Worm (Caenorhabditis elegans) whole organism, L3 larva: ENCODE measurements around the gene fbxb-14.

ENCODE experiments used
- R02D3.7 ChIP-seq: fragments of 150-350 bp; optimal IDR thresholded peaks from 2 replicates; lab custom pipeline; 2014; ENCODE audit warnings: missing biosample characterization, missing genetic modification characterization
- ZK546.5 ChIP-seq: sonication (generic microtip); optimal IDR thresholded peaks from 2 replicates; lab custom pipeline; 2017; ENCODE audit warnings: missing biosample characterization, missing genetic modification characterization
- ama-1 ChIP-seq: fragments of 150-350 bp; optimal IDR thresholded peaks from 2 replicates; lab custom pipeline; 2018
- ceh-16 ChIP-seq: sonication (generic microtip); optimal IDR thresholded peaks from 2 replicates; lab custom pipeline; 2017; ENCODE audit warnings: missing biosample characterization, missing genetic modification characterization
- ceh-28 ChIP-seq: fragments of 150-350 bp; optimal IDR thresholded peaks from 2 replicates; lab custom pipeline; 2014; ENCODE audit warnings: missing biosample characterization, missing genetic modification reagents, missing genetic modification characterization
- ceh-82 ChIP-seq: fragments of 150-350 bp; optimal IDR thresholded peaks from 2 replicates; lab custom pipeline; 2014; ENCODE audit warnings: missing biosample characterization, missing genetic modification characterization
- ceh-9 ChIP-seq: sonication (generic microtip); optimal IDR thresholded peaks from 2 replicates; lab custom pipeline; 2018; ENCODE audit warnings: missing biosample characterization, missing genetic modification characterization
- daf-12 ChIP-seq: fragments of 150-350 bp; optimal IDR thresholded peaks from 2 replicates; lab custom pipeline; 2014; ENCODE audit warnings: missing biosample characterization, missing genetic modification reagents, missing genetic modification characterization
- egl-27 ChIP-seq: sonication (generic microtip); optimal IDR thresholded peaks from 4 replicates; lab custom pipeline; 2017; ENCODE audit warnings: missing biosample characterization, missing genetic modification reagents, missing genetic modification characterization
- egl-5 ChIP-seq: fragments of 150-350 bp; optimal IDR thresholded peaks from 2 replicates; lab custom pipeline; 2017; ENCODE audit warnings: missing biosample characterization, missing genetic modification reagents, missing genetic modification characterization, inconsistent platforms
- elt-1 ChIP-seq: fragments of 150-350 bp; optimal IDR thresholded peaks from 2 replicates; lab custom pipeline; 2014; ENCODE audit warnings: missing biosample characterization, missing genetic modification characterization
- elt-2 ChIP-seq: sonication (generic microtip); optimal IDR thresholded peaks from 2 replicates; lab custom pipeline; 2016; ENCODE audit warnings: missing genetic modification reagents, mild to moderate bottlenecking, missing genetic modification characterization, missing compliant biosample characterization
- elt-3 ChIP-seq, 3 experiments: fragments of 150-350 bp in 1 of 3; sonication (generic microtip) in 2 of 3; optimal IDR thresholded peaks; 2 replicates in 2 of 3; 4 replicates in 1 of 3; lab custom pipeline; 2014 to 2017; ENCODE audit warnings: missing biosample characterization in 3 of 3, missing genetic modification characterization in 3 of 3
- eor-1 ChIP-seq, 2 experiments: fragments of 150-350 bp; optimal IDR thresholded peaks; 2 replicates each; lab custom pipeline; 2014 to 2018; ENCODE audit warnings: missing biosample characterization in 2 of 2, missing genetic modification characterization in 2 of 2
- fkh-10 ChIP-seq: sonication (generic microtip); optimal IDR thresholded peaks from 2 replicates; lab custom pipeline; 2017; ENCODE audit warnings: missing biosample characterization, missing genetic modification reagents, missing genetic modification characterization
- fkh-2 ChIP-seq: fragments of 150-350 bp; optimal IDR thresholded peaks from 2 replicates; lab custom pipeline; 2014; ENCODE audit warnings: missing biosample characterization, missing genetic modification reagents, missing genetic modification characterization
- fos-1 ChIP-seq: fragments of 150-350 bp; optimal IDR thresholded peaks from 2 replicates; lab custom pipeline; 2014; ENCODE audit warnings: missing biosample characterization, missing genetic modification characterization
- hmg-11 ChIP-seq: sonication (generic microtip); optimal IDR thresholded peaks from 2 replicates; lab custom pipeline; 2016; ENCODE audit warnings: missing genetic modification characterization, missing compliant biosample characterization
- jun-1 ChIP-seq: fragments of 150-350 bp; optimal IDR thresholded peaks from 2 replicates; lab custom pipeline; 2014; ENCODE audit warnings: missing biosample characterization, missing genetic modification reagents, missing genetic modification characterization
- lin-15B ChIP-seq: fragments of 150-350 bp; optimal IDR thresholded peaks from 2 replicates; lab custom pipeline; 2014; ENCODE audit warnings: missing biosample characterization, missing genetic modification characterization
- lin-39 ChIP-seq: fragments of 150-350 bp; optimal IDR thresholded peaks from 2 replicates; lab custom pipeline; 2018; ENCODE audit warnings: missing biosample characterization, missing genetic modification reagents, missing genetic modification characterization
- lsy-12 ChIP-seq: sonication (generic microtip); optimal IDR thresholded peaks from 2 replicates; lab custom pipeline; 2016; ENCODE audit warnings: mild to moderate bottlenecking, missing genetic modification characterization, missing compliant biosample characterization
- mml-1 ChIP-seq: fragments of 150-350 bp; sonication (generic microtip); optimal IDR thresholded peaks from 3 replicates; lab custom pipeline; 2014; ENCODE audit warnings: missing biosample characterization, missing genetic modification characterization
- nfya-1 ChIP-seq: sonication (generic microtip); optimal IDR thresholded peaks from 2 replicates; lab custom pipeline; 2017; ENCODE audit warnings: missing genetic modification characterization, mild to moderate bottlenecking, missing compliant biosample characterization, antibody characterized with exemption, moderate library complexity; ENCODE audit not compliant: insufficient read depth
- nhr-11 ChIP-seq: fragments of 150-350 bp; optimal IDR thresholded peaks from 2 replicates; lab custom pipeline; 2014; ENCODE audit warnings: missing biosample characterization, missing genetic modification characterization
- nhr-12 ChIP-seq: fragments of 150-350 bp; optimal IDR thresholded peaks from 2 replicates; lab custom pipeline; 2014; ENCODE audit warnings: missing biosample characterization, missing genetic modification characterization
- nhr-23 ChIP-seq: fragments of 150-350 bp; optimal IDR thresholded peaks from 2 replicates; lab custom pipeline; 2014; ENCODE audit warnings: missing biosample characterization, missing genetic modification reagents, missing genetic modification characterization
- nhr-237 ChIP-seq: fragments of 150-350 bp; optimal IDR thresholded peaks from 2 replicates; lab custom pipeline; 2014; ENCODE audit warnings: missing biosample characterization, missing genetic modification characterization
- nhr-25 ChIP-seq: sonication (generic microtip); optimal IDR thresholded peaks from 2 replicates; lab custom pipeline; 2017; ENCODE audit warnings: missing biosample characterization, missing genetic modification characterization
- nhr-28 ChIP-seq: fragments of 150-350 bp; optimal IDR thresholded peaks from 2 replicates; lab custom pipeline; 2014; ENCODE audit warnings: missing biosample characterization, missing genetic modification characterization
- nhr-43 ChIP-seq: sonication (generic microtip); optimal IDR thresholded peaks from 2 replicates; lab custom pipeline; 2016; ENCODE audit warnings: mild to moderate bottlenecking, missing genetic modification characterization, missing compliant biosample characterization; ENCODE audit not compliant: poor library complexity, severe bottlenecking
- nhr-67 ChIP-seq: fragments of 150-350 bp; optimal IDR thresholded peaks from 2 replicates; lab custom pipeline; 2014; ENCODE audit warnings: missing biosample characterization, missing genetic modification characterization
- nhr-76 ChIP-seq: fragments of 150-350 bp; sonication (generic microtip); optimal IDR thresholded peaks from 5 replicates; lab custom pipeline; 2014; ENCODE audit warnings: missing biosample characterization, missing genetic modification characterization
- nhr-77 ChIP-seq: fragments of 150-350 bp; optimal IDR thresholded peaks from 2 replicates; lab custom pipeline; 2014; ENCODE audit warnings: missing biosample characterization, missing genetic modification characterization
- pha-4 ChIP-seq: fragments of 150-350 bp; optimal IDR thresholded peaks from 2 replicates; lab custom pipeline; 2014; ENCODE audit warnings: missing biosample characterization, missing genetic modification reagents, missing genetic modification characterization
- pqm-1 ChIP-seq: fragments of 150-350 bp; optimal IDR thresholded peaks from 2 replicates; lab custom pipeline; 2017; ENCODE audit warnings: missing biosample characterization, missing genetic modification characterization, inconsistent platforms
- sea-2 ChIP-seq: fragments of 150-350 bp; sonication (generic microtip); optimal IDR thresholded peaks from 4 replicates; lab custom pipeline; 2014; ENCODE audit warnings: missing biosample characterization, missing genetic modification reagents, missing genetic modification characterization
- skn-1 ChIP-seq: fragments of 150-350 bp; optimal IDR thresholded peaks from 2 replicates; lab custom pipeline; 2014; ENCODE audit warnings: missing biosample characterization, missing genetic modification characterization
- snpc-4 ChIP-seq: fragments of 150-350 bp; optimal IDR thresholded peaks from 2 replicates; lab custom pipeline; 2014; ENCODE audit warnings: missing biosample characterization, missing genetic modification characterization
- tbx-2 ChIP-seq: sonication (generic microtip); optimal IDR thresholded peaks from 2 replicates; lab custom pipeline; 2016; ENCODE audit warnings: mild to moderate bottlenecking, missing genetic modification characterization, missing compliant biosample characterization
- unc-39 ChIP-seq: sonication (generic microtip); optimal IDR thresholded peaks from 4 replicates; lab custom pipeline; 2017; ENCODE audit warnings: missing biosample characterization, missing genetic modification characterization
- unc-62 ChIP-seq: fragments of 150-350 bp; sonication (generic microtip); optimal IDR thresholded peaks from 4 replicates; lab custom pipeline; 2014; ENCODE audit warnings: missing biosample characterization, missing genetic modification reagents, missing genetic modification characterization
- zag-1 ChIP-seq: fragments of 150-350 bp; optimal IDR thresholded peaks from 2 replicates; lab custom pipeline; 2014; ENCODE audit warnings: missing biosample characterization, missing genetic modification characterization
- ztf-11 ChIP-seq: fragments of 150-350 bp; optimal IDR thresholded peaks from 2 replicates; lab custom pipeline; 2014; ENCODE audit warnings: missing biosample characterization, missing genetic modification characterization
- ztf-4 ChIP-seq: fragments of 150-350 bp; optimal IDR thresholded peaks from 2 replicates; lab custom pipeline; 2014; ENCODE audit warnings: missing biosample characterization, missing genetic modification characterization

The fbxb-14 gene

ce11 chrII:608341-608740 is 25.8 kb upstream of the fbxb-14 start, which contains the start of gene W04H10.6:
Gene W04H10.6 (minus strand): TSS chrII:608441.
- TF ChIP-seq nhr-67 (tag; lab: Kevin White, UChicago) (no peak), nhr-25 (peak; percentile 22)

DNA sequence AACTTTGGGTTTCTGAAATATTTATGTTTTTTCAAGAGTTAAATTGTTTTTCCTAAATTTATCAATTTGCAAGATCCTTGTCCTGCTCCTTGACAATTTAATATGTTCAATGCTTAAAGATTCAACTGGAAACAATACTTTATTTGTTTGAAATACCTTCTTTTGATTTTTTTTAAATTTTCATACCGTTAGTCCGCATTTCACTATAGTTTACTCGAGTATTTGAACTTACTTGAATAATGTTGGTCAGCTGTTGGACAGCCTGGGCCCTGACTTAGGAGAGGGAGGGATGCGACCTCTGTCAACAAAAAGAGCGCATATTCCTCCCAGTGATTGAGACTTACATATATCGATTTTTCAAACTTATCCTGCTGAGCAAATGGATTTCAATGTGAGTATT is 23.5 kb upstream of the fbxb-14 start, which contains the start of gene W04H10.5:
Gene W04H10.5 (plus strand): TSS at position 301 of the 400 bp plus-strand sequence.
- no peak for TF ChIP-seq fkh-10 (GFP tag; lab: Kevin White, UChicago)
- TF ChIP-seq nhr-43 (tag; lab: Kevin White, UChicago) = no peak
- TF ChIP-seq fkh-2 (tag; lab: Kevin White, UChicago) = no peak
- TF ChIP-seq sea-2 (GFP tag; lab: Kevin White, UChicago) = no peak
- TF ChIP-seq nhr-76 = no peak
- TF ChIP-seq nhr-25 = no peak
- no peak for TF ChIP-seq nhr-11 (tag; lab: Kevin White, UChicago)
- no peak for TF ChIP-seq jun-1 (tag; lab: Kevin White, UChicago)
- no peak for TF ChIP-seq pha-4 (tag; lab: Kevin White, UChicago)
- TF ChIP-seq unc-62 (GFP tag; lab: Kevin White, UChicago) = no peak
- TF ChIP-seq nhr-12 (tag; lab: Kevin White, UChicago) = no peak

DNA sequence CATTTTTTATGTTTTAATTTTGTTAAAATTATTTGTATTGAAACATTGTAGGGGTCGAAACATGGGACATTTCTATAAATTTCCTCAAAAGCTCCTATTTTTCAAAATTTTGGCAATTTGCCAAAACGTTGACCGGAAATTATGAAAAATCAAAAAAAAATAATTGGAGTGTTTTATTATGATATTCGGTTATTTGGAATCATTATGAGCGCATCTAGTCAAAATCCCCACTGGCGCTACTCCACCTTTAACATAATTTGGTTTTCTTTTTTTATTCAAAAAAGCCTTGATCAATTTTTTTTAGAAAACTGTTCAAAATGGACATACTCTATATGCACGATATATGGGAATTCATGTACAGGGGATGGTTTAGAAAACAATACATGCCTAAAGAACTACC is 22.7 kb upstream of the fbxb-14 start, which contains the start of gene W04H10.2:
Gene W04H10.2 (plus strand): TSS at position 301 of the 400 bp plus-strand sequence.
- TF ChIP-seq ceh-82 (no peak), ztf-11 (no peak), tbx-2 (tag; lab: Kevin White, UChicago) (no peak), elt-3 (tag; optimal IDR thresholded peaks at IDR 0.05; lab: Kevin White, UChicago) (no peak), eor-1 (tag; optimal IDR thresholded peaks at IDR 0.05; lab: Kevin White, UChicago) (no peak), egl-5 (no peak), nhr-25 (no peak), nhr-28 (tag; lab: Kevin White, UChicago) (no peak), unc-62 (GFP tag; lab: Kevin White, UChicago) (no peak), pqm-1 (tag; lab: Kevin White, UChicago) (no peak), snpc-4 (tag; lab: Kevin White, UChicago) (no peak), pha-4 (tag; lab: Kevin White, UChicago) (no peak), fkh-10 (GFP tag; lab: Kevin White, UChicago) (no peak), lin-39 (no peak), nhr-12 (tag; lab: Kevin White, UChicago) (no peak), ceh-9 (tag; lab: Kevin White, UChicago) (no peak)

- peak; percentile 19 for TF ChIP-seq ceh-28 (tag; lab: Kevin White, UChicago)
- TF ChIP-seq daf-12 (tag; lab: Kevin White, UChicago) = no peak
- no peak for TF ChIP-seq ceh-9 (tag; lab: Kevin White, UChicago)
- TF ChIP-seq eor-1 (tag; optimal IDR thresholded peaks at IDR 0.05; lab: Kevin White, UChicago) = no peak
- TF ChIP-seq nhr-43 (tag; lab: Kevin White, UChicago) = no peak
- no peak for TF ChIP-seq ceh-16 (tag; lab: Kevin White, UChicago)
- peak; percentile 34 for TF ChIP-seq pha-4 (tag; lab: Kevin White, UChicago)
- TF ChIP-seq ama-1 (lab: Kevin White, UChicago) = no peak
- no peak for TF ChIP-seq nhr-237
- peak; percentile 65 for TF ChIP-seq nfya-1
- TF ChIP-seq mml-1 (tag; lab: Kevin White, UChicago) = no peak
- no peak for TF ChIP-seq ZK546.5 (tag; lab: Kevin White, UChicago)
- no peak for TF ChIP-seq tbx-2 (tag; lab: Kevin White, UChicago)
- TF ChIP-seq zag-1 (tag; lab: Kevin White, UChicago) = no peak
- no peak for TF ChIP-seq unc-39 (tag; lab: Kevin White, UChicago)
- TF ChIP-seq egl-27 (tag; lab: Kevin White, UChicago) = no peak
- TF ChIP-seq elt-1 = no peak
- TF ChIP-seq lin-39 = peak; percentile 94
- no peak for TF ChIP-seq nhr-77 (tag; lab: Kevin White, UChicago)
- TF ChIP-seq ztf-4 (tag; lab: Kevin White, UChicago) = no peak
- peak; percentile 17 for TF ChIP-seq lin-15B (tag; lab: Kevin White, UChicago)
- peak; percentile 28 for TF ChIP-seq skn-1
- peak; percentile 92 for TF ChIP-seq snpc-4 (tag; lab: Kevin White, UChicago)
- TF ChIP-seq nhr-23 (tag; lab: Kevin White, UChicago) = peak; percentile 65
- no peak for TF ChIP-seq fos-1 (tag; lab: Kevin White, UChicago)
- TF ChIP-seq fkh-2 (tag; lab: Kevin White, UChicago) = no peak
- TF ChIP-seq lsy-12 (tag; lab: Kevin White, UChicago) = no peak
- TF ChIP-seq hmg-11 (tag; lab: Kevin White, UChicago) = peak; percentile 74
- TF ChIP-seq nhr-25 = peak; percentile 23
- no peak for TF ChIP-seq elt-2 (tag; lab: Kevin White, UChicago)
- TF ChIP-seq unc-62 (GFP tag; lab: Kevin White, UChicago) = peak; percentile 14
- peak; percentile 8 for TF ChIP-seq pqm-1 (tag; lab: Kevin White, UChicago)
- no peak for TF ChIP-seq nhr-76
- no peak for TF ChIP-seq elt-3 (tag; optimal IDR thresholded peaks at IDR 0.05; lab: Kevin White, UChicago)
- TF ChIP-seq egl-5 = peak; percentile 20
- no peak for TF ChIP-seq nhr-12 (tag; lab: Kevin White, UChicago)
- TF ChIP-seq nhr-28 (tag; lab: Kevin White, UChicago) = no peak
- no peak for TF ChIP-seq R02D3.7 (tag; lab: Kevin White, UChicago)
- TF ChIP-seq ztf-11 = no peak
Observed at ce11 chrII:602969-603368, 20.4 kb upstream of the fbxb-14 start.
